Fruit fly (Drosophila melanogaster) whole organism, embryonic: ENCODE data around the gene cerv.

Experiments
- Bdp1 ChIP-seq: fragments of 200-800 bp; sonication (Bioruptor generic); optimal IDR thresholded peaks from 3 replicates; lab custom pipeline; 2016; ENCODE audit warnings: missing biosample characterization, missing genetic modification characterization
- CG11085 ChIP-seq: fragments of 200-800 bp; sonication (Bioruptor generic); IDR thresholded peaks from 2 replicates; pipeline ENCODE4 v1.3.6; 2022; ENCODE audit warnings: missing biosample characterization, missing genetic modification characterization
- CG11696 ChIP-seq: fragments of 200-800 bp; sonication (Bioruptor generic); IDR thresholded peaks from 2 replicates; pipeline ENCODE4 v1.3.6; 2022; ENCODE audit warnings: missing biosample characterization, missing genetic modification characterization
- CG12659 ChIP-seq: fragments of 200-800 bp; sonication (Bioruptor generic); optimal IDR thresholded peaks from 3 replicates; lab custom pipeline; 2017; ENCODE audit warnings: mild to moderate bottlenecking, missing biosample characterization, missing genetic modification reagents, missing genetic modification characterization
- CG14050 ChIP-seq: fragments of 200-800 bp; sonication (Bioruptor generic); IDR thresholded peaks from 3 replicates; pipeline ENCODE4 v1.3.6; 2022; ENCODE audit warnings: missing biosample characterization, missing genetic modification characterization
- CG16863 ChIP-seq: fragments of 200-800 bp; sonication (Bioruptor generic); optimal IDR thresholded peaks from 3 replicates; lab custom pipeline; 2016; ENCODE audit warnings: missing biosample characterization, missing genetic modification characterization
- CG17328 ChIP-seq: fragments of 200-800 bp; sonication (Bioruptor generic); IDR thresholded peaks from 2 replicates; pipeline ENCODE4 v1.3.6; 2022; ENCODE audit warnings: missing biosample characterization, missing genetic modification characterization
- CG17361 ChIP-seq: fragments of 200-800 bp; sonication (Bioruptor generic); IDR thresholded peaks from 3 replicates; pipeline ENCODE4 v1.3.6; 2022; ENCODE audit warnings: missing biosample characterization, missing genetic modification characterization
- CG2712 ChIP-seq: fragments of 200-800 bp; optimal IDR thresholded peaks from 3 replicates; lab custom pipeline; 2019; ENCODE audit warnings: missing biosample characterization, mild to moderate bottlenecking, missing genetic modification characterization, moderate library complexity
- CG4424 ChIP-seq: fragments of 200-800 bp; sonication (Bioruptor generic); optimal IDR thresholded peaks from 3 replicates; lab custom pipeline; 2016; ENCODE audit warnings: missing biosample characterization, missing genetic modification characterization
- CG6683 ChIP-seq: fragments of 200-800 bp; sonication (Bioruptor generic); optimal IDR thresholded peaks from 2 replicates; lab custom pipeline; 2017; ENCODE audit warnings: missing biosample characterization, mild to moderate bottlenecking, missing genetic modification characterization, missing genetic modification reagents
- CG7271 ChIP-seq: fragments of 200-800 bp; sonication (Bioruptor generic); optimal IDR thresholded peaks from 2 replicates; lab custom pipeline; 2018; ENCODE audit warnings: missing biosample characterization, mild to moderate bottlenecking, missing genetic modification characterization, moderate library complexity
- CG7745 ChIP-seq: fragments of 200-800 bp; sonication (Bioruptor generic); optimal IDR thresholded peaks from 2 replicates; lab custom pipeline; 2018; ENCODE audit warnings: missing biosample characterization, mild to moderate bottlenecking, missing genetic modification characterization, moderate library complexity
- CG8924 ChIP-seq: fragments of 200-800 bp; optimal IDR thresholded peaks from 3 replicates; lab custom pipeline; 2019; ENCODE audit warnings: missing biosample characterization, mild to moderate bottlenecking, missing genetic modification characterization, moderate library complexity
- Gug ChIP-seq: fragments of 200-800 bp; sonication (Bioruptor generic); IDR thresholded peaks from 4 replicates; pipeline ENCODE4 v1.3.6; 2022; ENCODE audit warnings: missing biosample characterization, missing genetic modification characterization
- Hand ChIP-seq: fragments of 200-800 bp; sonication (Bioruptor generic); optimal IDR thresholded peaks from 2 replicates; lab custom pipeline; 2017; ENCODE audit warnings: mild to moderate bottlenecking, missing biosample characterization, missing genetic modification reagents, missing genetic modification characterization
- Kr ChIP-seq: fragments of 200-800 bp; sonication (Bioruptor generic); optimal IDR thresholded peaks from 2 replicates; lab custom pipeline; 2017; ENCODE audit warnings: missing biosample characterization, mild to moderate bottlenecking, missing genetic modification characterization
- NFAT ChIP-seq: fragments of 200-800 bp; sonication (Bioruptor generic); IDR thresholded peaks from 2 replicates; pipeline ENCODE4 v1.3.6; 2022; ENCODE audit warnings: missing biosample characterization, missing genetic modification characterization
- Nf-YC ChIP-seq: fragments of 200-800 bp; optimal IDR thresholded peaks from 3 replicates; lab custom pipeline; 2019; ENCODE audit warnings: missing biosample characterization, mild to moderate bottlenecking, missing genetic modification characterization, moderate library complexity
- Oaz ChIP-seq: fragments of 200-800 bp; sonication (Bioruptor generic); IDR thresholded peaks from 2 replicates; pipeline ENCODE4 v1.3.6; 2022; ENCODE audit warnings: missing biosample characterization, missing genetic modification characterization
- Oli ChIP-seq: fragments of 200-800 bp; sonication (Bioruptor generic); optimal IDR thresholded peaks from 2 replicates; lab custom pipeline; 2018; ENCODE audit warnings: missing biosample characterization, mild to moderate bottlenecking, missing genetic modification characterization, moderate library complexity
- Optix ChIP-seq: fragments of 200-800 bp; sonication (Bioruptor generic); IDR thresholded peaks from 3 replicates; pipeline ENCODE4 v1.3.6; 2022; ENCODE audit warnings: missing biosample characterization, missing genetic modification characterization
- Ptx1 ChIP-seq: fragments of 200-800 bp; sonication (Bioruptor generic); IDR thresholded peaks from 2 replicates; pipeline ENCODE4 v1.3.6; 2022; ENCODE audit warnings: missing biosample characterization, missing genetic modification characterization
- Side ChIP-seq: fragments of 200-800 bp; sonication (Bioruptor generic); optimal IDR thresholded peaks from 2 replicates; lab custom pipeline; 2016; ENCODE audit warnings: missing biosample characterization, missing genetic modification characterization
- Sry-β ChIP-seq: fragments of 200-800 bp; sonication (Bioruptor generic); optimal IDR thresholded peaks from 2 replicates; lab custom pipeline; 2018; ENCODE audit warnings: missing biosample characterization, mild to moderate bottlenecking, missing genetic modification characterization, moderate library complexity
- Usf ChIP-seq: fragments of 200-800 bp; sonication (Bioruptor generic); optimal IDR thresholded peaks from 2 replicates; lab custom pipeline; 2017; ENCODE audit warnings: missing genotype, missing biosample characterization, missing genetic modification characterization
- Xbp1 ChIP-seq: fragments of 200-800 bp; sonication (Bioruptor generic); optimal IDR thresholded peaks from 3 replicates; lab custom pipeline; 2016; ENCODE audit warnings: missing biosample characterization, mild to moderate bottlenecking, missing genetic modification characterization
- Xrp1 ChIP-seq: fragments of 200-800 bp; sonication (Bioruptor generic); IDR thresholded peaks from 2 replicates; pipeline ENCODE4 v1.3.6; 2022; ENCODE audit warnings: missing biosample characterization, missing genetic modification characterization
- ab ChIP-seq: fragments of 200-800 bp; sonication (Bioruptor generic); optimal IDR thresholded peaks from 2 replicates; lab custom pipeline; 2016; ENCODE audit warnings: missing biosample characterization, missing genetic modification characterization
- ac ChIP-seq: fragments of 200-800 bp; sonication (Bioruptor generic); optimal IDR thresholded peaks from 3 replicates; lab custom pipeline; 2017; ENCODE audit warnings: missing biosample characterization, mild to moderate bottlenecking, missing genetic modification characterization
- cad ChIP-seq: fragments of >200 bp; optimal IDR thresholded peaks from 2 replicates; lab custom pipeline; 2017; ENCODE audit warnings: missing biosample characterization, missing genetic modification characterization
- chif ChIP-seq, 2 experiments: fragments of 200-800 bp; sonication (Bioruptor generic); optimal IDR thresholded peaks; 3 replicates each; lab custom pipeline; 2016; ENCODE audit warnings: missing biosample characterization in 2 of 2, missing genetic modification characterization in 2 of 2
- corto ChIP-seq: fragments of 200-800 bp; sonication (Bioruptor generic); optimal IDR thresholded peaks from 2 replicates; lab custom pipeline; 2016; ENCODE audit warnings: missing biosample characterization, mild to moderate bottlenecking, missing genetic modification characterization, moderate library complexity
- croc ChIP-seq: fragments of 200-800 bp; sonication (Bioruptor generic); conservative IDR thresholded peaks from 3 replicates; pipeline ENCODE4 v1.3.6; 2022; ENCODE audit warnings: missing biosample characterization, missing genetic modification characterization
- danr ChIP-seq: fragments of 200-800 bp; sonication (Bioruptor generic); IDR thresholded peaks from 2 replicates; pipeline ENCODE4 v1.3.6; 2022; ENCODE audit warnings: missing biosample characterization, missing genetic modification characterization
- disco-r ChIP-seq: fragments of 200-800 bp; sonication (Bioruptor generic); optimal IDR thresholded peaks from 2 replicates; lab custom pipeline; 2016; ENCODE audit warnings: missing biosample characterization, missing genetic modification characterization
- dpn ChIP-seq, 2 experiments: fragments of 200-800 bp; sonication (Bioruptor generic); optimal IDR thresholded peaks; 3 replicates each; lab custom pipeline; 2016; ENCODE audit warnings: missing biosample characterization in 2 of 2, missing genetic modification characterization in 2 of 2
- exex ChIP-seq: fragments of 200-800 bp; sonication (Bioruptor generic); optimal IDR thresholded peaks from 4 replicates; lab custom pipeline; 2018; ENCODE audit warnings: missing biosample characterization, mild to moderate bottlenecking, missing genetic modification characterization, moderate library complexity
- eyg ChIP-seq: fragments of 200-800 bp; sonication (Bioruptor generic); optimal IDR thresholded peaks from 3 replicates; lab custom pipeline; 2016; ENCODE audit warnings: missing biosample characterization, missing genetic modification characterization
- fd64A ChIP-seq: fragments of 200-800 bp; sonication (Bioruptor generic); optimal IDR thresholded peaks from 3 replicates; lab custom pipeline; 2018; ENCODE audit warnings: missing biosample characterization, mild to moderate bottlenecking, missing genetic modification characterization
- gce ChIP-seq: fragments of 200-800 bp; sonication (Bioruptor generic); IDR thresholded peaks from 3 replicates; pipeline ENCODE4 v1.3.6; 2022; ENCODE audit warnings: missing biosample characterization, missing genetic modification characterization
- gem ChIP-seq: fragments of 200-800 bp; sonication (Bioruptor generic); optimal IDR thresholded peaks from 2 replicates; lab custom pipeline; 2019; ENCODE audit warnings: missing biosample characterization, mild to moderate bottlenecking, missing genetic modification characterization, moderate library complexity
- h ChIP-seq: fragments of >200 bp; optimal IDR thresholded peaks from 2 replicates; lab custom pipeline; 2017
- lbe ChIP-seq: fragments of 200-800 bp; sonication (Bioruptor generic); optimal IDR thresholded peaks from 2 replicates; lab custom pipeline; 2016; ENCODE audit warnings: missing biosample characterization, mild to moderate bottlenecking, missing genetic modification characterization
- ranshi ChIP-seq: fragments of 200-800 bp; sonication (Bioruptor generic); IDR thresholded peaks from 2 replicates; pipeline ENCODE4 v1.3.6; 2022; ENCODE audit warnings: missing biosample characterization, missing genetic modification characterization
- ro ChIP-seq: fragments of 200-800 bp; sonication (Bioruptor generic); IDR thresholded peaks from 2 replicates; pipeline ENCODE4 v1.3.6; 2022; ENCODE audit warnings: missing biosample characterization, missing genetic modification characterization
- sisA ChIP-seq: fragments of 200-800 bp; sonication (Bioruptor generic); IDR thresholded peaks from 2 replicates; pipeline ENCODE4 v1.3.6; 2022; ENCODE audit warnings: missing biosample characterization, missing genetic modification characterization
- sna ChIP-seq: fragments of 200-800 bp; sonication (Bioruptor generic); IDR thresholded peaks from 2 replicates; pipeline ENCODE4 v1.3.6; 2022; ENCODE audit warnings: missing biosample characterization, missing genetic modification characterization; ENCODE audit not compliant: partially characterized antibody
- tin ChIP-seq: fragments of 200-800 bp; sonication (Bioruptor generic); optimal IDR thresholded peaks from 3 replicates; lab custom pipeline; 2016; ENCODE audit warnings: missing biosample characterization, missing genetic modification characterization
- tna ChIP-seq: fragments of 200-800 bp; sonication (Bioruptor generic); IDR thresholded peaks from 2 replicates; pipeline ENCODE4 v1.3.6; 2022; ENCODE audit warnings: missing biosample characterization, missing genetic modification characterization; ENCODE audit not compliant: partially characterized antibody
- unpg ChIP-seq: fragments of 200-800 bp; sonication (Bioruptor generic); optimal IDR thresholded peaks from 3 replicates; lab custom pipeline; 2018; ENCODE audit warnings: missing biosample characterization, mild to moderate bottlenecking, missing genetic modification characterization, moderate library complexity

Gene cerv

dm6 chrX:15554256-15554678 is 23.7 kb downstream of the cerv start, which contains the start of gene Ac13E (continued):
- peak; percentile 70 for TF ChIP-seq corto (GFP tag; lab: Kevin White, UChicago)
- peak; percentile 94 for TF ChIP-seq gem (tag; lab: Kevin White, UChicago)
- peak; percentile 75 for TF ChIP-seq CG17328 (GFP tag; lab: Robert Waterston, UW)
- peak; percentile 71 for TF ChIP-seq Bdp1
- no peak for TF ChIP-seq h (lab: Kevin White, UChicago)
- TF ChIP-seq gce (GFP tag; lab: Robert Waterston, UW): 0 out of 3 replicates have a peak, but pooled peaks have one; percentile 69
- peak; percentile 78 for TF ChIP-seq NFAT (GFP tag; lab: Robert Waterston, UW)
- peak; percentile 94 for TF ChIP-seq Oli
- TF ChIP-seq Kr: peak; percentile 74
- TF ChIP-seq CG11696: no peak
- peak; percentile 34 for TF ChIP-seq Sry-β (GFP tag; lab: Kevin White, UChicago)
- TF ChIP-seq CG11085: peak; percentile 64; the same call in 1 of the 2 replicates
- peak; percentile 91 for TF ChIP-seq CG12659 (GFP tag; lab: Kevin White, UChicago)
- TF ChIP-seq unpg (GFP tag; lab: Kevin White, UChicago): peak; percentile 92
- TF ChIP-seq fd64A (GFP tag; lab: Kevin White, UChicago): peak; percentile 75
- TF ChIP-seq Oaz (GFP tag; lab: Robert Waterston, UW): peak; percentile 80
- TF ChIP-seq Hand (GFP tag; lab: Kevin White, UChicago): peak; percentile 81
- TF ChIP-seq danr (GFP tag; lab: Robert Waterston, UW): peak; percentile 78
- TF ChIP-seq Side (GFP tag; lab: Kevin White, UChicago): peak; percentile 78
- peak; percentile 84 for TF ChIP-seq Gug (GFP tag; lab: Robert Waterston, UW)
- TF ChIP-seq dpn (GFP tag; optimal IDR thresholded peaks at IDR 0.05; lab: Kevin White, UChicago): peak; percentile 80 to 91
- peak; percentile 84 for TF ChIP-seq lbe (GFP tag; lab: Kevin White, UChicago)
- peak; percentile 83 for TF ChIP-seq Optix
- TF ChIP-seq ro (GFP tag; lab: Robert Waterston, UW): peak; percentile 55; the same call in 1 of the 2 replicates
- peak; percentile 95 for TF ChIP-seq CG17361 (GFP tag; lab: Robert Waterston, UW)
- peak; percentile 82 for TF ChIP-seq CG16863
- peak; percentile 93 for TF ChIP-seq Xrp1 (GFP tag; lab: Robert Waterston, UW)
- TF ChIP-seq eyg (GFP tag; lab: Kevin White, UChicago): peak; percentile 18
- no peak for TF ChIP-seq CG7745
- peak; percentile 93 for TF ChIP-seq CG2712 (tag; lab: Kevin White, UChicago)
- peak; percentile 91 for TF ChIP-seq tin (GFP tag; lab: Kevin White, UChicago)
- TF ChIP-seq cad (GFP tag; lab: Kevin White, UChicago): no peak
- peak; percentile 79 for TF ChIP-seq sisA (GFP tag; lab: Robert Waterston, UW)
- peak; percentile 82 for TF ChIP-seq Nf-YC (tag; lab: Kevin White, UChicago)
- TF ChIP-seq croc (GFP tag; lab: Robert Waterston, UW): peak; percentile 88
- TF ChIP-seq CG7271: peak; percentile 43
- peak; percentile 91 for TF ChIP-seq CG4424 (GFP tag; lab: Kevin White, UChicago)
- peak; percentile 86 for TF ChIP-seq ranshi (GFP tag; lab: Robert Waterston, UW)
- peak; percentile 80 for TF ChIP-seq CG14050 (GFP tag; lab: Robert Waterston, UW)
- peak; percentile 56 to 85 for TF ChIP-seq chif (GFP tag; optimal IDR thresholded peaks at IDR 0.05; lab: Kevin White, UChicago)
- peak; percentile 89 for TF ChIP-seq Xbp1 (GFP tag; lab: Kevin White, UChicago)
- peak; percentile 56 for TF ChIP-seq exex
- TF ChIP-seq Usf (GFP tag; lab: Kevin White, UChicago): peak; percentile 86
- peak; percentile 70 for TF ChIP-seq disco-r (GFP tag; lab: Kevin White, UChicago)
- peak; percentile 51; the same call in 1 of the 2 replicates for TF ChIP-seq sna
- TF ChIP-seq CG6683: peak; percentile 83
- peak; percentile 7 for TF ChIP-seq ab (GFP tag; lab: Kevin White, UChicago)
- TF ChIP-seq Ptx1 (GFP tag; lab: Robert Waterston, UW): peak; percentile 89
- TF ChIP-seq tna: 0 out of 2 replicates have a peak, but pooled peaks have one; percentile 46
- TF ChIP-seq ac: peak; percentile 71
- TF ChIP-seq CG8924 (tag; lab: Kevin White, UChicago): peak; percentile 91
